Fruit fly (Drosophila melanogaster): ENCODE measurements around the gene kek5.
A peak's percentile ranks its signal among the peaks of the same experiment; 100 is the strongest.

kek5 gene

DNA sequence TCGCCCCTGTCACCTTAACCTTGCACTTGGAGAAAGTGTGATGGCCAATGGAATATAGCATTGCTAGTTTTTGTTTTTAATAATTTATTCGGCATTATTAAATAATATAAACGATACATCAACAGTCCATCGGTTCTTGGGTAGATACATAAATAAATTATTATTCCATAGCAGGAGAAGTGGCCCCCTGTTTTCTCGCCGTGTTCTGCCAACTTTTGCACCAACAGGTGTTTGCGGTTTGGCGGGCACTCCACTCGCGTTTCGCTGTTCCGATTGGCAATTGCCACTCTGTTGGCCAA lies 29.2 kb upstream of the kek5 start (continued):
- TF ChIP-seq Lhr (GFP tag; optimal IDR thresholded peaks at IDR 0.05) (peak; percentile 28), HHEX (GFP tag; optimal IDR thresholded peaks at IDR 0.05) (peak; percentile 80), gem (tag; optimal IDR thresholded peaks at IDR 0.05) (peak; percentile 89), CG6272 (GFP tag; IDR thresholded peaks at IDR 0.05) (peak; percentile 59; the same call in 1 of the 2 replicates), CrebB (tag; optimal IDR thresholded peaks at IDR 0.05) (peak; percentile 88), gsb-n (tag; optimal IDR thresholded peaks at IDR 0.05) (peak; percentile 60), fru (optimal IDR thresholded peaks at IDR 0.05) (no peak), Fer2 (tag; optimal IDR thresholded peaks at IDR 0.05) (peak; percentile 36), eyg (GFP tag; optimal IDR thresholded peaks at IDR 0.05) (peak; percentile 34), psq (GFP tag; optimal IDR thresholded peaks at IDR 0.05) (peak; percentile 13), CG34224 (GFP tag; IDR thresholded peaks at IDR 0.05; ENCODE audit: partially characterized antibody) (no peak), Neu2 (GFP tag; optimal IDR thresholded peaks at IDR 0.05; ENCODE audit: borderline replicate concordance) (no peak), gfzf (GFP tag; optimal IDR thresholded peaks at IDR 0.05) (no peak), Side (GFP tag; optimal IDR thresholded peaks at IDR 0.05) (peak; percentile 46), tup (GFP tag; optimal IDR thresholded peaks at IDR 0.05) (peak; percentile 62), Oli (tag; optimal IDR thresholded peaks at IDR 0.05) (peak; percentile 81), fd64A (GFP tag; optimal IDR thresholded peaks at IDR 0.05) (peak; percentile 16), Aef1 (GFP tag; IDR thresholded peaks at IDR 0.05) (peak; percentile 75), chm (GFP tag; IDR thresholded peaks at IDR 0.05) (0 out of 2 replicates have a peak, but pooled peaks have one; percentile 30), lmd (GFP tag; IDR thresholded peaks at IDR 0.05) (peak; percentile 87), CG3281 (GFP tag; optimal IDR thresholded peaks at IDR 0.05) (peak; percentile 89), CG12104 (GFP tag; optimal IDR thresholded peaks at IDR 0.05) (peak; percentile 16), CG18476 (GFP tag; optimal IDR thresholded peaks at IDR 0.05) (peak; percentile 76), trem (tag; optimal IDR thresholded peaks at IDR 0.05) (peak; percentile 51), CG10979 (tag; optimal IDR thresholded peaks at IDR 0.05) (peak; percentile 78), Lpt (GFP tag; optimal IDR thresholded peaks at IDR 0.05) (no peak), Lim3 (GFP tag; IDR thresholded peaks at IDR 0.05) (0 out of 2 replicates have a peak, but pooled peaks have one; percentile 7), CG4820 (GFP tag; optimal IDR thresholded peaks at IDR 0.05) (peak; percentile 69), CG9797 (GFP tag; optimal IDR thresholded peaks at IDR 0.05) (no peak), ttk (GFP tag; IDR thresholded peaks at IDR 0.05) (peak; percentile 76), fd3F (GFP tag; optimal IDR thresholded peaks at IDR 0.05) (peak; percentile 71), CG10267 (tag; optimal IDR thresholded peaks at IDR 0.05) (peak; percentile 77), tll (GFP tag; optimal IDR thresholded peaks at IDR 0.05) (no peak), CG13424 (tag; optimal IDR thresholded peaks at IDR 0.05) (peak; percentile 66), CG17186 (GFP tag; optimal IDR thresholded peaks at IDR 0.05) (peak; percentile 19), CG2678 (tag; optimal IDR thresholded peaks at IDR 0.05) (peak; percentile 89), Atf3 (GFP tag; optimal IDR thresholded peaks at IDR 0.05) (peak; percentile 57), zen (tag; optimal IDR thresholded peaks at IDR 0.05) (peak; percentile 63), CG16779 (GFP tag; IDR thresholded peaks at IDR 0.05) (peak; percentile 83), Nf-YB (GFP tag; optimal IDR thresholded peaks at IDR 0.05) (peak; percentile 53), CG2116 (GFP tag; optimal IDR thresholded peaks at IDR 0.05) (peak; percentile 17), dmrt99B (tag; optimal IDR thresholded peaks at IDR 0.05) (peak; percentile 82), Xrp1 (GFP tag; IDR thresholded peaks at IDR 0.05) (peak; percentile 85), bbx (GFP tag; IDR thresholded peaks at IDR 0.05; ENCODE audit: partially characterized antibody) (no peak), MESR4 (GFP tag; optimal IDR thresholded peaks at IDR 0.05) (peak; percentile 1), CG1529 (GFP tag; optimal IDR thresholded peaks at IDR 0.05) (peak; percentile 54), lov (optimal IDR thresholded peaks at IDR 0.05) (no peak), lov (GFP tag; IDR thresholded peaks at IDR 0.05) (0 out of 3 replicates have a peak, but pooled peaks have one; percentile 18), D (optimal IDR thresholded peaks at IDR 0.05) (no peak), D (GFP tag; optimal IDR thresholded peaks at IDR 0.05) (peak; percentile 68), wek (GFP tag; optimal IDR thresholded peaks at IDR 0.05) (peak; percentile 5)

Data from whole organism, embryonic.